Fruit fly (Drosophila melanogaster) whole organism, embryonic: ENCODE data around the gene CG1638.

ENCODE experiments used
- Atf3 ChIP-seq: fragments of 200-800 bp; sonication (Bioruptor generic); optimal IDR thresholded peaks from 3 replicates; lab custom pipeline; 2016; ENCODE audit warnings: missing biosample characterization, missing genetic modification characterization
- CG10209 ChIP-seq: fragments of 200-800 bp; sonication (Bioruptor generic); optimal IDR thresholded peaks from 3 replicates; lab custom pipeline; 2017; ENCODE audit warnings: missing biosample characterization, mild to moderate bottlenecking, missing genetic modification characterization, missing genetic modification reagents
- CG10565 ChIP-seq: fragments of 200-800 bp; sonication (Bioruptor generic); optimal IDR thresholded peaks from 3 replicates; lab custom pipeline; 2016; ENCODE audit warnings: missing biosample characterization, mild to moderate bottlenecking, missing genetic modification characterization
- CG11696 ChIP-seq: fragments of 200-800 bp; sonication (Bioruptor generic); IDR thresholded peaks from 2 replicates; pipeline ENCODE4 v1.3.6; 2022; ENCODE audit warnings: missing biosample characterization, missing genetic modification characterization
- CG1233 ChIP-seq: fragments of 200-800 bp; sonication (Bioruptor generic); optimal IDR thresholded peaks from 4 replicates; lab custom pipeline; 2018; ENCODE audit warnings: missing biosample characterization, mild to moderate bottlenecking, missing genetic modification characterization
- CG12659 ChIP-seq: fragments of 200-800 bp; sonication (Bioruptor generic); optimal IDR thresholded peaks from 3 replicates; lab custom pipeline; 2017; ENCODE audit warnings: mild to moderate bottlenecking, missing biosample characterization, missing genetic modification reagents, missing genetic modification characterization
- CG13424 ChIP-seq: fragments of 200-800 bp; sonication (Bioruptor generic); optimal IDR thresholded peaks from 2 replicates; lab custom pipeline; 2019; ENCODE audit warnings: missing biosample characterization, mild to moderate bottlenecking, missing genetic modification characterization, moderate library complexity
- CG14050 ChIP-seq: fragments of 200-800 bp; sonication (Bioruptor generic); IDR thresholded peaks from 3 replicates; pipeline ENCODE4 v1.3.6; 2022; ENCODE audit warnings: missing biosample characterization, missing genetic modification characterization
- CG16813 ChIP-seq: fragments of 200-800 bp; sonication (Bioruptor generic); IDR thresholded peaks from 3 replicates; pipeline ENCODE4 v1.3.6; 2022; ENCODE audit warnings: missing biosample characterization, missing genetic modification characterization; ENCODE audit not compliant: partially characterized antibody
- CG17359 ChIP-seq: fragments of 200-800 bp; sonication (Bioruptor generic); optimal IDR thresholded peaks from 3 replicates; lab custom pipeline; 2018; ENCODE audit warnings: missing biosample characterization, mild to moderate bottlenecking, missing genetic modification characterization, moderate library complexity
- CG17568 ChIP-seq: fragments of 200-800 bp; sonication (Bioruptor generic); optimal IDR thresholded peaks from 2 replicates; lab custom pipeline; 2018; ENCODE audit warnings: missing biosample characterization, mild to moderate bottlenecking, missing genetic modification characterization, moderate library complexity
- CG2116 ChIP-seq: fragments of 200-800 bp; sonication (Bioruptor generic); optimal IDR thresholded peaks from 3 replicates; lab custom pipeline; 2018; ENCODE audit warnings: missing biosample characterization, mild to moderate bottlenecking, missing genetic modification characterization
- CG2120 ChIP-seq: fragments of 200-800 bp; sonication (Bioruptor generic); optimal IDR thresholded peaks from 3 replicates; lab custom pipeline; 2016; ENCODE audit warnings: missing biosample characterization, missing genetic modification characterization
- CG2199 ChIP-seq: fragments of 200-800 bp; sonication (Bioruptor generic); IDR thresholded peaks from 3 replicates; pipeline ENCODE4 v1.3.6; 2022; ENCODE audit warnings: missing biosample characterization, missing genetic modification characterization
- CG2202 ChIP-seq: fragments of 200-800 bp; sonication (Bioruptor generic); optimal IDR thresholded peaks from 2 replicates; lab custom pipeline; 2018; ENCODE audit warnings: missing biosample characterization, mild to moderate bottlenecking, missing genetic modification characterization
- CG30020 ChIP-seq: fragments of 200-800 bp; optimal IDR thresholded peaks from 2 replicates; lab custom pipeline; 2019; ENCODE audit warnings: missing biosample characterization, mild to moderate bottlenecking, missing genetic modification characterization, moderate library complexity
- CG33557 ChIP-seq: fragments of 200-800 bp; sonication (Bioruptor generic); optimal IDR thresholded peaks from 2 replicates; lab custom pipeline; 2019; ENCODE audit warnings: missing biosample characterization, mild to moderate bottlenecking, missing genetic modification characterization, moderate library complexity
- CG3407 ChIP-seq: fragments of 200-800 bp; sonication (Bioruptor generic); optimal IDR thresholded peaks from 2 replicates; lab custom pipeline; 2018; ENCODE audit warnings: missing biosample characterization, mild to moderate bottlenecking, missing genetic modification characterization
- CG34376 ChIP-seq: fragments of 200-800 bp; sonication (Bioruptor generic); optimal IDR thresholded peaks from 2 replicates; lab custom pipeline; 2018; ENCODE audit warnings: missing biosample characterization, mild to moderate bottlenecking, missing genetic modification characterization
- CG3726 ChIP-seq: fragments of 200-800 bp; sonication (Bioruptor generic); IDR thresholded peaks from 3 replicates; pipeline ENCODE4, ENCODE4 v1.3.6; 2022; ENCODE audit warnings: missing biosample characterization, missing genetic modification characterization
- CG3995 ChIP-seq: fragments of 200-800 bp; sonication (Bioruptor generic); optimal IDR thresholded peaks from 3 replicates; lab custom pipeline; 2016; ENCODE audit warnings: missing biosample characterization, missing genetic modification characterization
- CG4404 ChIP-seq: fragments of 200-800 bp; sonication (Bioruptor generic); IDR thresholded peaks from 2 replicates; pipeline ENCODE4 v1.3.6; 2022; ENCODE audit warnings: missing biosample characterization, missing genetic modification characterization
- CG4617 ChIP-seq: fragments of 200-800 bp; sonication (Bioruptor generic); optimal IDR thresholded peaks from 3 replicates; lab custom pipeline; 2016; ENCODE audit warnings: missing biosample characterization, missing genetic modification characterization, borderline replicate concordance
- CG5180 ChIP-seq: fragments of 200-800 bp; sonication (Bioruptor generic); optimal IDR thresholded peaks from 3 replicates; lab custom pipeline; 2017; ENCODE audit warnings: missing biosample characterization, missing genetic modification characterization, mild to moderate bottlenecking, moderate library complexity, missing genetic modification reagents
- CG7357 ChIP-seq: fragments of 200-800 bp; sonication (Bioruptor generic); IDR thresholded peaks from 3 replicates; pipeline ENCODE4 v1.3.6; 2022; ENCODE audit warnings: missing biosample characterization, missing genetic modification characterization
- CG7556 ChIP-seq: fragments of 200-800 bp; sonication (Bioruptor generic); optimal IDR thresholded peaks from 2 replicates; lab custom pipeline; 2017; ENCODE audit warnings: missing biosample characterization, mild to moderate bottlenecking, missing genetic modification characterization
- CG7839 ChIP-seq: fragments of 200-800 bp; sonication (Bioruptor generic); optimal IDR thresholded peaks from 3 replicates; lab custom pipeline; 2018; ENCODE audit warnings: missing biosample characterization, mild to moderate bottlenecking, missing genetic modification characterization, moderate library complexity
- CTCF ChIP-seq: fragments of 200-800 bp; sonication (Bioruptor generic); optimal IDR thresholded peaks from 2 replicates; lab custom pipeline; 2017; ENCODE audit warnings: missing biosample characterization, mild to moderate bottlenecking, missing genetic modification characterization, moderate library complexity
- E2f2 ChIP-seq: fragments of 200-800 bp; sonication (Bioruptor generic); IDR thresholded peaks from 2 replicates; pipeline ENCODE4 v1.3.6; 2022; ENCODE audit warnings: missing biosample characterization, missing genetic modification characterization
- Gsc ChIP-seq: fragments of 200-800 bp; sonication (Bioruptor generic); IDR thresholded peaks from 2 replicates; pipeline ENCODE4 v1.3.6; 2022; ENCODE audit warnings: missing biosample characterization, missing genetic modification characterization
- Gug ChIP-seq: fragments of 200-800 bp; sonication (Bioruptor generic); IDR thresholded peaks from 4 replicates; pipeline ENCODE4 v1.3.6; 2022; ENCODE audit warnings: missing biosample characterization, missing genetic modification characterization
- H2.0 ChIP-seq: fragments of 200-800 bp; sonication (Bioruptor generic); IDR thresholded peaks from 2 replicates; pipeline ENCODE4 v1.3.6; 2022; ENCODE audit warnings: missing biosample characterization, missing genetic modification characterization
- HLH4C ChIP-seq: fragments of 200-800 bp; sonication (Bioruptor generic); IDR thresholded peaks from 3 replicates; pipeline ENCODE4 v1.3.6; 2022; ENCODE audit warnings: missing biosample characterization, missing genetic modification characterization; ENCODE audit not compliant: partially characterized antibody
- Hand ChIP-seq: fragments of 200-800 bp; sonication (Bioruptor generic); optimal IDR thresholded peaks from 2 replicates; lab custom pipeline; 2017; ENCODE audit warnings: mild to moderate bottlenecking, missing biosample characterization, missing genetic modification reagents, missing genetic modification characterization
- MBD-R2 ChIP-seq: fragments of 200-800 bp; sonication (Bioruptor generic); IDR thresholded peaks from 2 replicates; pipeline ENCODE4 v1.3.6; 2022; ENCODE audit warnings: missing biosample characterization, missing genetic modification characterization
- Nf-YA ChIP-seq: fragments of 200-800 bp; sonication (Bioruptor generic); IDR thresholded peaks from 2 replicates; pipeline ENCODE4 v1.3.6; 2022; ENCODE audit warnings: missing biosample characterization, missing genetic modification characterization
- Vsx1 ChIP-seq: fragments of 200-800 bp; sonication (Bioruptor generic); optimal IDR thresholded peaks from 2 replicates; lab custom pipeline; 2017; ENCODE audit warnings: missing biosample characterization, mild to moderate bottlenecking, missing genetic modification characterization, missing genetic modification reagents
- Xbp1 ChIP-seq: fragments of 200-800 bp; sonication (Bioruptor generic); optimal IDR thresholded peaks from 3 replicates; lab custom pipeline; 2016; ENCODE audit warnings: missing biosample characterization, mild to moderate bottlenecking, missing genetic modification characterization
- YL-1 ChIP-seq: fragments of 200-800 bp; sonication (Bioruptor generic); optimal IDR thresholded peaks from 3 replicates; lab custom pipeline; 2017; ENCODE audit warnings: missing biosample characterization, mild to moderate bottlenecking, missing genetic modification characterization
- btn ChIP-seq: fragments of 200-800 bp; sonication (Bioruptor generic); optimal IDR thresholded peaks from 2 replicates; lab custom pipeline; 2016; ENCODE audit warnings: missing biosample characterization, missing genetic modification characterization
- chinmo ChIP-seq: fragments of 200-800 bp; sonication (Bioruptor generic); IDR thresholded peaks from 4 replicates; pipeline ENCODE4 v1.3.6; 2022; ENCODE audit warnings: missing biosample characterization, missing genetic modification characterization; ENCODE audit not compliant: partially characterized antibody
- dimm ChIP-seq: fragments of 200-800 bp; sonication (Bioruptor generic); IDR thresholded peaks from 2 replicates; pipeline ENCODE4 v1.3.6; 2022; ENCODE audit warnings: missing biosample characterization, missing genetic modification characterization
- en ChIP-seq: fragments of 200-800 bp; sonication (Bioruptor generic); optimal IDR thresholded peaks from 2 replicates; lab custom pipeline; 2016; ENCODE audit warnings: missing biosample characterization, missing genetic modification characterization
- ftz-f1 ChIP-seq: fragments of 200-800 bp; sonication (Bioruptor generic); optimal IDR thresholded peaks from 2 replicates; lab custom pipeline; 2016; ENCODE audit warnings: missing biosample characterization, missing genetic modification characterization
- her ChIP-seq: fragments of 200-800 bp; sonication (Bioruptor generic); optimal IDR thresholded peaks from 2 replicates; lab custom pipeline; 2016; ENCODE audit warnings: missing biosample characterization, missing genetic modification characterization
- jing ChIP-seq: fragments of 200-800 bp; sonication (Bioruptor generic); optimal IDR thresholded peaks from 2 replicates; lab custom pipeline; 2018; ENCODE audit warnings: missing biosample characterization, mild to moderate bottlenecking, missing genetic modification characterization
- nerfin-2 ChIP-seq: fragments of 200-800 bp; sonication (Bioruptor generic); IDR thresholded peaks from 2 replicates; pipeline ENCODE4 v1.3.6; 2022; ENCODE audit warnings: missing biosample characterization, missing genetic modification characterization; ENCODE audit not compliant: partially characterized antibody
- oc ChIP-seq: fragments of 200-800 bp; sonication (Bioruptor generic); optimal IDR thresholded peaks from 2 replicates; lab custom pipeline; 2018; ENCODE audit warnings: missing biosample characterization, mild to moderate bottlenecking, missing genetic modification characterization, moderate library complexity
- pan ChIP-seq, 4 experiments: fragments of >200 bp in 3 of 4; fragments of 200-800 bp in 1 of 4; sonication (Bioruptor generic) in 1 of 4; optimal IDR thresholded peaks in 3 of 4; IDR thresholded peaks in 1 of 4; 2 replicates each; pipeline versions ENCODE4 v1.3.6 to Lab custom; 2017 to 2022; ENCODE audit warnings: missing biosample characterization in 2 of 4, missing genetic modification characterization in 2 of 4, mixed read lengths in 1 of 4
- pzg ChIP-seq: fragments of 200-800 bp; sonication (Bioruptor generic); optimal IDR thresholded peaks from 3 replicates; lab custom pipeline; 2018; ENCODE audit warnings: missing biosample characterization, mild to moderate bottlenecking, missing genetic modification characterization, moderate library complexity
- usp ChIP-seq: fragments of >200 bp; optimal IDR thresholded peaks from 2 replicates; lab custom pipeline; 2017; ENCODE audit warnings: missing biosample characterization, missing genetic modification characterization

The CG1638 gene

DNA sequence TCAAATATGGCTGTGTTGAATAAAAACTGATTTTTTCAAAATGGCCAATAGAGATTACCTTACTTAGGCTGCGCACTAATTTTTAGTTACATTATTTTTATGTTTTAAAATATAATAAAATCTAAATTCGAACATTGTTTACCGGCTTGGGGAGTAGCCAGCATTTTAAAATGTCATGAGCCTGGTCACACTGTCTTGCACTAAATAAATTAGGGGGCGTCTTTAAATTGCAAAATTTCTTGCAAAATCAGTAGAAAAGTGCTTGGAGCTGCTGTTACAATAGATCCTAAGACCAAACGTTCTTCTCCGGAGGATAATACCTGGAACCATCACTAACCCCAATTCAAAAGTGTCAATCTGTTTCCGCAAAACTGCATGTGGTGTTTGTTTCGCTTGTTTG is 27.4 kb downstream of the CG1638 start, which contains the start of gene pasha:
Gene pasha (plus strand): TSS at position 177 of the 400 bp plus-strand sequence.
- no peak for TF ChIP-seq CG13424 (tag; lab: Kevin White, UChicago)
- TF ChIP-seq CG3407 (GFP tag; lab: Kevin White, UChicago): no peak
- no peak for TF ChIP-seq nerfin-2 (GFP tag; lab: Robert Waterston, UW)
- TF ChIP-seq CG10565 (GFP tag; lab: Kevin White, UChicago): no peak
- no peak for TF ChIP-seq CG7357
- TF ChIP-seq CG2120 (GFP tag; lab: Kevin White, UChicago): no peak
- TF ChIP-seq ftz-f1: no peak
- no peak for TF ChIP-seq her (GFP tag; lab: Kevin White, UChicago)
- no peak for TF ChIP-seq CG14050 (GFP tag; lab: Robert Waterston, UW)
- no peak for TF ChIP-seq Gug (GFP tag; lab: Robert Waterston, UW)
- TF ChIP-seq CG10209 (GFP tag; lab: Kevin White, UChicago): no peak
- TF ChIP-seq CG2202 (tag; lab: Kevin White, UChicago): no peak
- TF ChIP-seq CG7556: no peak
- TF ChIP-seq CG33557 (GFP tag; lab: Kevin White, UChicago): no peak
- no peak for TF ChIP-seq jing (GFP tag; lab: Kevin White, UChicago)
- no peak for TF ChIP-seq btn (GFP tag; lab: Kevin White, UChicago)
- TF ChIP-seq CG17359: no peak
- no peak for TF ChIP-seq CG5180 (GFP tag; lab: Kevin White, UChicago)
- TF ChIP-seq CG3726 (GFP tag; lab: Robert Waterston, UW): no peak
- no peak for TF ChIP-seq CG4404 (GFP tag; lab: Robert Waterston, UW)
- no peak for TF ChIP-seq CG2116 (GFP tag; lab: Kevin White, UChicago)
- TF ChIP-seq YL-1 (GFP tag; lab: Kevin White, UChicago): peak; percentile 53
- TF ChIP-seq pan (optimal IDR thresholded peaks at IDR 0.05; lab: Kevin White, UChicago): no peak
- no peak for TF ChIP-seq pan (GFP tag; optimal IDR thresholded peaks at IDR 0.05 in 1 of 2, IDR thresholded peaks at IDR 0.05 in 1 of 2)
- TF ChIP-seq Atf3: no peak
- peak; percentile 1 for TF ChIP-seq CG12659 (GFP tag; lab: Kevin White, UChicago)
- TF ChIP-seq CG7839 (tag; lab: Kevin White, UChicago): no peak
- peak; percentile 35 for TF ChIP-seq pzg (GFP tag; lab: Kevin White, UChicago)
- TF ChIP-seq en (GFP tag; lab: Kevin White, UChicago): no peak
- no peak for TF ChIP-seq CG34376 (GFP tag; lab: Kevin White, UChicago)
- TF ChIP-seq CG2199 (GFP tag; lab: Robert Waterston, UW): no peak
- TF ChIP-seq E2f2 (GFP tag; lab: Robert Waterston, UW): peak; percentile 65
- TF ChIP-seq H2.0 (GFP tag; lab: Robert Waterston, UW): no peak
- TF ChIP-seq Xbp1 (GFP tag; lab: Kevin White, UChicago): no peak
- TF ChIP-seq chinmo (GFP tag; lab: Robert Waterston, UW): no peak
- no peak for TF ChIP-seq HLH4C (GFP tag; lab: Robert Waterston, UW)
- TF ChIP-seq MBD-R2 (GFP tag; lab: Robert Waterston, UW): peak; percentile 84
- no peak for TF ChIP-seq Nf-YA (GFP tag; lab: Robert Waterston, UW)
- peak; percentile 65 for TF ChIP-seq CTCF (GFP tag; lab: Kevin White, UChicago)
- TF ChIP-seq CG1233: no peak
- no peak for TF ChIP-seq CG3995
- no peak for TF ChIP-seq CG17568 (GFP tag; lab: Kevin White, UChicago)
- no peak for TF ChIP-seq dimm (GFP tag; lab: Robert Waterston, UW)
- TF ChIP-seq CG11696 (GFP tag; lab: Robert Waterston, UW): no peak
- no peak for TF ChIP-seq Vsx1 (GFP tag; lab: Kevin White, UChicago)
- no peak for TF ChIP-seq CG30020 (tag; lab: Kevin White, UChicago)
- TF ChIP-seq CG16813: no peak
- TF ChIP-seq oc (tag; lab: Kevin White, UChicago): no peak
- TF ChIP-seq Hand: no peak
- peak; percentile 80 for TF ChIP-seq CG4617
- TF ChIP-seq usp (GFP tag; lab: Kevin White, UChicago): no peak
- TF ChIP-seq Gsc (GFP tag; lab: Robert Waterston, UW): no peak
